Worm (Caenorhabditis elegans) whole organism, L2 larva: ENCODE data around the gene C17E7.9.
A peak's percentile ranks its signal among the peaks of the same experiment; 100 is the strongest.

ENCODE experiments used
- aly-2 ChIP-seq: fragments of 150-350 bp; optimal IDR thresholded peaks from 2 replicates; lab custom pipeline; 2014; ENCODE audit warnings: missing biosample characterization, missing genetic modification characterization
- ama-1 ChIP-seq: fragments of 150-350 bp; optimal IDR thresholded peaks from 2 replicates; lab custom pipeline; 2018; ENCODE audit warnings: inconsistent platforms
- ceh-82 ChIP-seq: fragments of 150-350 bp; optimal IDR thresholded peaks from 2 replicates; lab custom pipeline; 2014; ENCODE audit warnings: missing biosample characterization, missing genetic modification characterization
- lin-13 ChIP-seq: fragments of 150-350 bp; optimal IDR thresholded peaks from 2 replicates; lab custom pipeline; 2014; ENCODE audit warnings: missing biosample characterization, missing genetic modification reagents, missing genetic modification characterization
- nhr-10 ChIP-seq: sonication (generic microtip); optimal IDR thresholded peaks from 2 replicates; lab custom pipeline; 2017; ENCODE audit warnings: missing biosample characterization, missing genetic modification characterization
- nhr-23 ChIP-seq: fragments of 150-350 bp; optimal IDR thresholded peaks from 2 replicates; lab custom pipeline; 2014; ENCODE audit warnings: missing biosample characterization, missing genetic modification reagents, missing genetic modification characterization
- nhr-6 ChIP-seq: fragments of 150-350 bp; optimal IDR thresholded peaks from 2 replicates; lab custom pipeline; 2014; ENCODE audit warnings: missing biosample characterization, missing genetic modification characterization
- sma-9 ChIP-seq, 2 experiments: fragments of 150-350 bp in 1 of 2; sonication (generic microtip) in 1 of 2; optimal IDR thresholded peaks; 2 replicates each; lab custom pipeline; 2014 to 2016; ENCODE audit warnings: missing genetic modification characterization in 2 of 2, mild to moderate bottlenecking in 1 of 2, missing biosample characterization in 1 of 2, missing compliant biosample characterization in 1 of 2, missing genetic modification reagents in 1 of 2, moderate library complexity in 1 of 2

DNA sequence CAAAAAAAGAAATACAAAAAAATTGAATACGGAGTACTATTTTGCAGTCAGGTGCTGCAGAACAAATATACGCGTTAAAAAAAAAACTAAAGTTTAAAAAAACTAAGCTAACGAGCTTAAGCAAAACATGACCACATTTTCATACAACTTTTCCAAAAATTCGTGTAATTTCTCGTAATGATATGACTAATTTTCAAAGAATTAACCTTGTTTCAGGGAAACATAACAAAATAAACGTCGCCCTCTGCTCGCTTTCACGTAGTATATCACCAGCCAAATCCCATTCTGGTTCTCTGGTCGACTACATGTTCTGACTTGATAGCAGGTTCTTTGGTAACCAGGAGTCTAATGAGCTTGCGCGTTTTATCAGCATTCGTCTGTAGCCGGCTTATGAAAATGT, 20.3 kb downstream of the C17E7.9 start:
- TF ChIP-seq nhr-23 (tag; lab: Kevin White, UChicago) (no peak), lin-13 (GFP tag; lab: Kevin White, UChicago) (no peak), nhr-6 (peak; percentile 1), sma-9 (GFP tag; optimal IDR thresholded peaks at IDR 0.05; lab: Kevin White, UChicago) (no peak), sma-9 (tag; optimal IDR thresholded peaks at IDR 0.05; lab: Kevin White, UChicago) (no peak), aly-2 (tag; lab: Kevin White, UChicago) (no peak), nhr-10 (tag; lab: Kevin White, UChicago) (no peak), ceh-82 (tag; lab: Kevin White, UChicago) (no peak), ama-1 (lab: Kevin White, UChicago) (no peak)
